Worm (Caenorhabditis elegans) whole organism, L4 larva: Measurements from ENCODE around the gene srlf-18.

ENCODE experiments used
- Y75B8A.6 ChIP-seq: fragments of 200-800 bp; sonication (Bioruptor generic); IDR thresholded peaks from 2 replicates; pipeline ENCODE4 v1.3.6; 2022; ENCODE audit warnings: missing genetic modification reagents, missing genetic modification characterization, missing compliant biosample characterization
- ama-1 ChIP-seq: fragments of 150-350 bp; optimal IDR thresholded peaks from 2 replicates; lab custom pipeline; 2014; ENCODE audit warnings: inconsistent platforms, mixed read lengths
- hif-1 ChIP-seq, 2 experiments: sonication (generic microtip); optimal IDR thresholded peaks; 2 replicates each; lab custom pipeline; 2016 to 2017; ENCODE audit warnings: missing compliant biosample characterization in 2 of 2, missing genetic modification characterization in 2 of 2, missing genetic modification reagents in 2 of 2, missing genotype in 2 of 2, mild to moderate bottlenecking in 1 of 2
- lin-38 ChIP-seq: fragments of 200-800 bp; sonication (Bioruptor generic); IDR thresholded peaks from 2 replicates; pipeline ENCODE4 v1.3.6; 2022; ENCODE audit warnings: missing genetic modification reagents, missing genetic modification characterization, missing compliant biosample characterization
- nhr-111 ChIP-seq: fragments of 200-800 bp; sonication (Bioruptor generic); optimal IDR thresholded peaks from 2 replicates; lab custom pipeline; 2018; ENCODE audit warnings: mild to moderate bottlenecking, missing genetic modification characterization, missing compliant biosample characterization
- pha-4 ChIP-seq, 2 experiments: fragments of 150-350 bp in 1 of 2; fragments of 200-800 bp in 1 of 2; sonication (Bioruptor generic) in 1 of 2; IDR thresholded peaks in 1 of 2; optimal IDR thresholded peaks in 1 of 2; 2 replicates each; pipeline versions ENCODE4 v1.3.6 to Lab custom; 2014 to 2022; ENCODE audit warnings: missing genetic modification characterization in 2 of 2, missing genetic modification reagents in 2 of 2, missing biosample characterization in 1 of 2, missing compliant biosample characterization in 1 of 2
- vab-7 ChIP-seq: fragments of 200-800 bp; sonication (Bioruptor generic); IDR thresholded peaks from 2 replicates; pipeline ENCODE4 v1.3.6; 2022; ENCODE audit warnings: missing genetic modification reagents, missing genetic modification characterization, missing compliant biosample characterization
- zfp-3 ChIP-seq: fragments of 200-800 bp; sonication (Bioruptor generic); conservative IDR thresholded peaks from 2 replicates; pipeline ENCODE4 v1.3.6; 2022; ENCODE audit warnings: missing genetic modification reagents, missing genetic modification characterization, missing compliant biosample characterization

ce11 chrIV:11148788-11149366 is 47.6 kb upstream of the srlf-18 start:
- no peak for TF ChIP-seq Y75B8A.6 (GFP tag; lab: Robert Waterston, UW)
- TF ChIP-seq ama-1 (lab: Kevin White, UChicago): no peak
- no peak for TF ChIP-seq zfp-3 (GFP tag; lab: Robert Waterston, UW)
- TF ChIP-seq lin-38 (GFP tag; lab: Robert Waterston, UW): no peak
- no peak for TF ChIP-seq hif-1 (tag; optimal IDR thresholded peaks at IDR 0.05; lab: Kevin White, UChicago)
- TF ChIP-seq nhr-111: no peak
- no peak for TF ChIP-seq pha-4 (GFP tag; IDR thresholded peaks at IDR 0.05; lab: Robert Waterston, UW)
- no peak for TF ChIP-seq pha-4 (tag; optimal IDR thresholded peaks at IDR 0.05; lab: Kevin White, UChicago)
- TF ChIP-seq vab-7: no peak
